Fruit fly (Drosophila melanogaster) whole organism, embryonic: ENCODE results near the gene MtnF.
A peak's percentile ranks its signal among the peaks of the same experiment; 100 is the strongest.

Experiments used
- CG10267 ChIP-seq: fragments of 200-800 bp; sonication (Bioruptor generic); optimal IDR thresholded peaks from 2 replicates; lab custom pipeline; 2018; ENCODE audit warnings: missing biosample characterization, mild to moderate bottlenecking, missing genetic modification characterization, moderate library complexity
- CG13123 ChIP-seq: fragments of 200-800 bp; sonication (Bioruptor generic); optimal IDR thresholded peaks from 2 replicates; lab custom pipeline; 2016; ENCODE audit warnings: missing biosample characterization, missing genetic modification characterization
- CG15479 ChIP-seq: fragments of 200-800 bp; sonication (Bioruptor generic); optimal IDR thresholded peaks from 3 replicates; lab custom pipeline; 2019; ENCODE audit warnings: missing biosample characterization, mild to moderate bottlenecking, missing genetic modification characterization, moderate library complexity
- CG1602 ChIP-seq: fragments of 200-800 bp; sonication (Bioruptor generic); optimal IDR thresholded peaks from 3 replicates; lab custom pipeline; 2016; ENCODE audit warnings: missing biosample characterization, missing genetic modification characterization
- CG16779 ChIP-seq: fragments of 200-800 bp; sonication (Bioruptor generic); IDR thresholded peaks from 2 replicates; pipeline ENCODE4 v1.3.6; 2022; ENCODE audit warnings: missing biosample characterization, missing genetic modification characterization
- CG16815 ChIP-seq: fragments of 200-800 bp; sonication (Bioruptor generic); optimal IDR thresholded peaks from 3 replicates; lab custom pipeline; 2017; ENCODE audit warnings: missing biosample characterization, mild to moderate bottlenecking, missing genetic modification characterization
- CG17328 ChIP-seq: fragments of 200-800 bp; sonication (Bioruptor generic); IDR thresholded peaks from 2 replicates; pipeline ENCODE4 v1.3.6; 2022; ENCODE audit warnings: missing biosample characterization, missing genetic modification characterization
- CG18011 ChIP-seq: fragments of 200-800 bp; sonication (Bioruptor generic); optimal IDR thresholded peaks from 2 replicates; lab custom pipeline; 2017; ENCODE audit warnings: missing biosample characterization, missing genetic modification characterization, mild to moderate bottlenecking, moderate library complexity, missing genotype
- CG1832 ChIP-seq: fragments of 200-800 bp; sonication (Bioruptor generic); optimal IDR thresholded peaks from 2 replicates; lab custom pipeline; 2017; ENCODE audit warnings: missing biosample characterization, mild to moderate bottlenecking, missing genetic modification characterization, inconsistent platforms
- CG2199 ChIP-seq: fragments of 200-800 bp; sonication (Bioruptor generic); IDR thresholded peaks from 3 replicates; pipeline ENCODE4 v1.3.6; 2022; ENCODE audit warnings: missing biosample characterization, missing genetic modification characterization
- CG31388 ChIP-seq: fragments of 200-800 bp; sonication (Bioruptor generic); optimal IDR thresholded peaks from 2 replicates; lab custom pipeline; 2016; ENCODE audit warnings: missing biosample characterization, missing genetic modification characterization
- CG33557 ChIP-seq: fragments of 200-800 bp; sonication (Bioruptor generic); optimal IDR thresholded peaks from 2 replicates; lab custom pipeline; 2019; ENCODE audit warnings: missing biosample characterization, mild to moderate bottlenecking, missing genetic modification characterization, moderate library complexity
- CG34376 ChIP-seq: fragments of 200-800 bp; sonication (Bioruptor generic); optimal IDR thresholded peaks from 2 replicates; lab custom pipeline; 2018; ENCODE audit warnings: missing biosample characterization, mild to moderate bottlenecking, missing genetic modification characterization
- CG5953 ChIP-seq: fragments of 200-800 bp; sonication (Bioruptor generic); IDR thresholded peaks from 2 replicates; pipeline ENCODE4 v1.3.6; 2022; ENCODE audit warnings: missing biosample characterization, missing genetic modification characterization
- CG6175 ChIP-seq: fragments of 200-800 bp; sonication (Bioruptor generic); IDR thresholded peaks from 3 replicates; pipeline ENCODE4 v1.3.6; 2022; ENCODE audit warnings: missing biosample characterization, missing genetic modification characterization
- CG7839 ChIP-seq: fragments of 200-800 bp; sonication (Bioruptor generic); optimal IDR thresholded peaks from 3 replicates; lab custom pipeline; 2018; ENCODE audit warnings: missing biosample characterization, mild to moderate bottlenecking, missing genetic modification characterization, moderate library complexity
- CG7928 ChIP-seq: fragments of 200-800 bp; sonication (Bioruptor generic); optimal IDR thresholded peaks from 2 replicates; lab custom pipeline; 2017; ENCODE audit warnings: missing biosample characterization, mild to moderate bottlenecking, missing genetic modification characterization
- CG8388 ChIP-seq: fragments of 200-800 bp; sonication (Bioruptor generic); optimal IDR thresholded peaks from 2 replicates; lab custom pipeline; 2019; ENCODE audit warnings: missing biosample characterization, mild to moderate bottlenecking, missing genetic modification characterization, moderate library complexity
- CG8765 ChIP-seq: fragments of 200-800 bp; sonication (Bioruptor generic); IDR thresholded peaks from 2 replicates; pipeline ENCODE4 v1.3.6; 2022; ENCODE audit warnings: missing biosample characterization, missing genetic modification characterization
- CG8944 ChIP-seq: fragments of 200-800 bp; sonication (Bioruptor generic); optimal IDR thresholded peaks from 3 replicates; lab custom pipeline; 2016; ENCODE audit warnings: missing biosample characterization, missing genetic modification characterization
- CkIIα-i1 ChIP-seq: fragments of 200-800 bp; sonication (Bioruptor generic); IDR thresholded peaks from 2 replicates; pipeline ENCODE4 v1.3.6; 2022; ENCODE audit warnings: missing biosample characterization, missing genetic modification characterization
- Ets97D ChIP-seq: fragments of 200-800 bp; sonication (Bioruptor generic); optimal IDR thresholded peaks from 3 replicates; lab custom pipeline; 2016; ENCODE audit warnings: missing biosample characterization, missing genetic modification characterization
- Fer1 ChIP-seq: fragments of 200-800 bp; sonication (Bioruptor generic); optimal IDR thresholded peaks from 2 replicates; lab custom pipeline; 2017; ENCODE audit warnings: missing biosample characterization, mild to moderate bottlenecking, missing genetic modification characterization
- Hsf ChIP-seq: fragments of 200-800 bp; sonication (Bioruptor generic); optimal IDR thresholded peaks from 3 replicates; lab custom pipeline; 2016; ENCODE audit warnings: missing biosample characterization, missing genetic modification characterization
- Scr ChIP-seq: fragments of 200-800 bp; sonication (Bioruptor generic); IDR thresholded peaks from 2 replicates; pipeline ENCODE4 v1.3.6; 2022; ENCODE audit warnings: missing biosample characterization, missing genetic modification characterization; ENCODE audit not compliant: partially characterized antibody
- Tbp ChIP-seq: fragments of >200 bp; optimal IDR thresholded peaks from 2 replicates; lab custom pipeline; 2018; ENCODE audit warnings: missing biosample characterization, missing genetic modification characterization
- Xrp1 ChIP-seq: fragments of 200-800 bp; sonication (Bioruptor generic); IDR thresholded peaks from 2 replicates; pipeline ENCODE4 v1.3.6; 2022; ENCODE audit warnings: missing biosample characterization, missing genetic modification characterization
- bigmax ChIP-seq: fragments of 200-800 bp; sonication (Bioruptor generic); optimal IDR thresholded peaks from 2 replicates; lab custom pipeline; 2018; ENCODE audit warnings: missing biosample characterization, mild to moderate bottlenecking, missing genetic modification characterization
- cg ChIP-seq: fragments of 200-800 bp; sonication (Bioruptor generic); optimal IDR thresholded peaks from 3 replicates; lab custom pipeline; 2019; ENCODE audit warnings: missing biosample characterization, mild to moderate bottlenecking, missing genetic modification characterization, moderate library complexity
- dysf ChIP-seq: fragments of 200-800 bp; sonication (Bioruptor generic); IDR thresholded peaks from 3 replicates; pipeline ENCODE4 v1.3.6; 2022; ENCODE audit warnings: missing biosample characterization, missing genetic modification characterization
- ems ChIP-seq: fragments of 200-800 bp; sonication (Bioruptor generic); optimal IDR thresholded peaks from 3 replicates; lab custom pipeline; 2016; ENCODE audit warnings: missing biosample characterization, missing genetic modification characterization
- gsb-n ChIP-seq: fragments of 200-800 bp; sonication (Bioruptor generic); optimal IDR thresholded peaks from 3 replicates; lab custom pipeline; 2018; ENCODE audit warnings: missing biosample characterization, mild to moderate bottlenecking, missing genetic modification characterization
- knrl ChIP-seq: fragments of 200-800 bp; sonication (Bioruptor generic); IDR thresholded peaks from 3 replicates; pipeline ENCODE4 v1.3.6; 2022; ENCODE audit warnings: missing biosample characterization, missing genetic modification characterization; ENCODE audit not compliant: partially characterized antibody
- lilli ChIP-seq: fragments of 200-800 bp; sonication (Bioruptor generic); optimal IDR thresholded peaks from 3 replicates; lab custom pipeline; 2016; ENCODE audit warnings: missing biosample characterization, missing genetic modification characterization
- mld ChIP-seq: fragments of 200-800 bp; sonication (Bioruptor generic); IDR thresholded peaks from 3 replicates; pipeline ENCODE4 v1.3.6; 2022; ENCODE audit warnings: missing biosample characterization, missing genetic modification characterization; ENCODE audit not compliant: partially characterized antibody
- org-1 ChIP-seq: fragments of 200-800 bp; sonication (Bioruptor generic); optimal IDR thresholded peaks from 2 replicates; lab custom pipeline; 2017; ENCODE audit warnings: missing biosample characterization, missing genetic modification characterization
- pum ChIP-seq: fragments of 200-800 bp; sonication (Bioruptor generic); optimal IDR thresholded peaks from 2 replicates; lab custom pipeline; 2016; ENCODE audit warnings: missing biosample characterization, missing genetic modification characterization
- ro ChIP-seq: fragments of 200-800 bp; sonication (Bioruptor generic); IDR thresholded peaks from 2 replicates; pipeline ENCODE4 v1.3.6; 2022; ENCODE audit warnings: missing biosample characterization, missing genetic modification characterization
- shn ChIP-seq: fragments of 200-800 bp; sonication (Bioruptor generic); optimal IDR thresholded peaks from 3 replicates; lab custom pipeline; 2016; ENCODE audit warnings: missing biosample characterization, missing genetic modification characterization
- slp2 ChIP-seq: fragments of 200-800 bp; sonication (Bioruptor generic); optimal IDR thresholded peaks from 2 replicates; lab custom pipeline; 2016; ENCODE audit warnings: missing biosample characterization, missing genetic modification characterization
- tio ChIP-seq: fragments of 200-800 bp; sonication (Bioruptor generic); optimal IDR thresholded peaks from 2 replicates; lab custom pipeline; 2017; ENCODE audit warnings: missing biosample characterization, missing genetic modification characterization, inconsistent platforms
- trh ChIP-seq: fragments of 200-800 bp; sonication (Bioruptor generic); optimal IDR thresholded peaks from 2 replicates; lab custom pipeline; 2016; ENCODE audit warnings: missing biosample characterization, missing genetic modification characterization
- vfl ChIP-seq: fragments of 200-800 bp; sonication (Bioruptor generic); optimal IDR thresholded peaks from 2 replicates; lab custom pipeline; 2016; ENCODE audit warnings: missing biosample characterization, missing genetic modification characterization
- wor ChIP-seq: fragments of 200-800 bp; sonication (Bioruptor generic); IDR thresholded peaks from 2 replicates; pipeline ENCODE4 v1.3.6; 2022; ENCODE audit warnings: missing biosample characterization, missing genetic modification characterization

Gene MtnF

dm6 chr3R:24667538-24668207, 32.7 kb upstream of the MtnF start (continued):
- TF ChIP-seq Tbp (no peak), CG7928 (GFP tag; lab: Kevin White, UChicago) (no peak), CG16779 (GFP tag; lab: Robert Waterston, UW) (no peak), knrl (no peak), CG1602 (no peak), mld (GFP tag; lab: Robert Waterston, UW) (no peak), CG8944 (GFP tag; lab: Kevin White, UChicago) (no peak), vfl (GFP tag; lab: Kevin White, UChicago) (no peak), lilli (no peak), CG34376 (GFP tag; lab: Kevin White, UChicago) (no peak), CG10267 (tag; lab: Kevin White, UChicago) (no peak), Ets97D (GFP tag; lab: Kevin White, UChicago) (no peak), CG8388 (GFP tag; lab: Kevin White, UChicago) (no peak), CG5953 (no peak), Hsf (no peak), cg (no peak), gsb-n (tag; lab: Kevin White, UChicago) (no peak), CG13123 (GFP tag; lab: Kevin White, UChicago) (no peak), CG31388 (GFP tag; lab: Kevin White, UChicago) (no peak), CG17328 (GFP tag; lab: Robert Waterston, UW) (no peak), CG6175 (GFP tag; lab: Robert Waterston, UW) (no peak), org-1 (no peak), tio (no peak), CG1832 (no peak), Fer1 (GFP tag; lab: Kevin White, UChicago) (no peak), ro (GFP tag; lab: Robert Waterston, UW) (no peak), pum (GFP tag; lab: Kevin White, UChicago) (no peak), CG2199 (GFP tag; lab: Robert Waterston, UW) (no peak), bigmax (no peak), CG18011 (GFP tag; lab: Kevin White, UChicago) (no peak), CG16815 (no peak), Scr (GFP tag; lab: Robert Waterston, UW) (no peak), slp2 (GFP tag; lab: Kevin White, UChicago) (no peak), CG8765 (GFP tag; lab: Robert Waterston, UW) (no peak), dysf (GFP tag; lab: Robert Waterston, UW) (peak; percentile 30; the same call in 1 of the 3 replicates), wor (GFP tag; lab: Robert Waterston, UW) (no peak), CkIIα-i1 (GFP tag; lab: Robert Waterston, UW) (no peak), ems (GFP tag; lab: Kevin White, UChicago) (no peak), trh (no peak), shn (GFP tag; lab: Kevin White, UChicago) (no peak), CG7839 (tag; lab: Kevin White, UChicago) (peak; percentile 32), CG15479 (GFP tag; lab: Kevin White, UChicago) (no peak), Xrp1 (no peak), CG33557 (GFP tag; lab: Kevin White, UChicago) (no peak)
